Worm (Caenorhabditis elegans) whole organism, late embryonic: Measurements from ENCODE around the gene str-2.

ENCODE experiments used
- F13H6.1 ChIP-seq: sonication (generic microtip); optimal IDR thresholded peaks from 2 replicates; lab custom pipeline; 2016; ENCODE audit warnings: missing genetic modification characterization, missing compliant biosample characterization
- ceh-22 ChIP-seq: sonication (generic microtip); optimal IDR thresholded peaks from 2 replicates; lab custom pipeline; 2017; ENCODE audit warnings: missing biosample characterization, missing genetic modification characterization
- hlh-15 ChIP-seq: sonication (generic microtip); optimal IDR thresholded peaks from 2 replicates; lab custom pipeline; 2016; ENCODE audit warnings: missing genetic modification characterization, missing compliant biosample characterization
- lin-11 ChIP-seq: fragments of 200-800 bp; sonication (Bioruptor generic); optimal IDR thresholded peaks from 2 replicates; lab custom pipeline; 2018; ENCODE audit warnings: mild to moderate bottlenecking, missing genetic modification characterization, missing compliant biosample characterization
- nfya-1 ChIP-seq: sonication (generic microtip); optimal IDR thresholded peaks from 2 replicates; lab custom pipeline; 2017; ENCODE audit warnings: missing genetic modification characterization, mild to moderate bottlenecking, missing compliant biosample characterization, antibody characterized with exemption, moderate library complexity
- nhr-11 ChIP-seq: fragments of 150-350 bp; optimal IDR thresholded peaks from 2 replicates; lab custom pipeline; 2014; ENCODE audit warnings: missing biosample characterization, missing genetic modification characterization
- npax-4 ChIP-seq: sonication (generic microtip); optimal IDR thresholded peaks from 2 replicates; lab custom pipeline; 2016; ENCODE audit warnings: missing genetic modification characterization, missing compliant biosample characterization
- pag-3 ChIP-seq: sonication (generic microtip); optimal IDR thresholded peaks from 2 replicates; lab custom pipeline; 2016; ENCODE audit warnings: missing compliant biosample characterization, missing genetic modification characterization, borderline replicate concordance
- pat-9 ChIP-seq: fragments of 200-800 bp; sonication (Bioruptor generic); optimal IDR thresholded peaks from 2 replicates; lab custom pipeline; 2018; ENCODE audit warnings: mild to moderate bottlenecking, missing genetic modification characterization, moderate library complexity, missing compliant biosample characterization

DNA sequence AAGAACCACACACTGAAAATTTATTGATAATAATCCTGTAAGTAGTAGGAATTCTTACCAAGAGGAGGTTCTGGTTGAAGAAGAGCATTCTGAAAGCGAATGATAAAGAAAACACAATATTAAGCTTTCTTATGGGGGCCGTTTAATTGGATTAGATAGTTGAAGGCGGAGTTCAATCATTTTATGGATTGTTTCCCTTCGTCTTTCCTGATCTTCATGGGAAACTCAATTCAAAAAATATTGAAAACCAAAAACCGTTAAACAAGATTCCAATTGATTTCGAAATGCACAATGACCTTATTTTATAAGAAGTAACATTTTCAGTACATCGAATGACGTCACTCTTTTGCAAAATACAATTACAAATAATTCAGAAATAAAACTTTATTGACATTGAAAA is 25.0 kb downstream of the str-2 start, which contains the start of gene F46B6.13:
- TF ChIP-seq pat-9 (tag; lab: Kevin White, UChicago): no peak
- no peak for TF ChIP-seq nhr-11 (tag; lab: Kevin White, UChicago)
- TF ChIP-seq hlh-15: no peak
- no peak for TF ChIP-seq npax-4 (tag; lab: Kevin White, UChicago)
- TF ChIP-seq F13H6.1 (tag; lab: Kevin White, UChicago): no peak
- no peak for TF ChIP-seq pag-3 (tag; lab: Kevin White, UChicago)
- TF ChIP-seq lin-11: no peak
- TF ChIP-seq nfya-1: no peak
- no peak for TF ChIP-seq ceh-22
